Fruit fly (Drosophila melanogaster) S2 (cell line): Measurements from ENCODE around the gene CG10185.

ENCODE experiments used
- CG8478 ChIP-seq: fragments of >200 bp; optimal IDR thresholded peaks from 2 replicates; lab custom pipeline; 2018
- CTCF ChIP-seq, 2 experiments: fragments of >200 bp; optimal IDR thresholded peaks; 2 replicates each; lab custom pipeline; 2018

dm6 chr3R:16023627-16024026 is 43.8 kb downstream of the CG10185 start:
- TF ChIP-seq CTCF (optimal IDR thresholded peaks at IDR 0.05; lab: Kevin White, UChicago) (no peak), CG8478 (no peak)
